Fruit fly (Drosophila melanogaster): ENCODE results near the gene CG42655.

CG42655 gene

DNA sequence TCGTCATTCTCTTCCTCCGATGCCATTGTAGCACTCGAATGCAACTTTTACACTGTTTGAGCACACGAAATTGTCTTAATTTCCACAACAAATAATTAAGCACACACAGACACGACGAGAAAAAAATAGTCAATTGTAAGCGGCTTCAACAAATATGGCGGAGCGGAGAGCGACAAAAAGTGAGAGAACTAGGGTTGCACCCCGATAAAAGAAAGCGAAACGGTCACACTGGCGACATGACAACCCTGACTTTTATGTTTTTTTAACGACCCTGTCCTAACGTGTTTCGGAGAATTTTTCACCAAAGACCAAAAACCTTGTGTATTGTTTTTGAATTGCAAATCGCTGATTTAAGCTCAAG, 43.5 kb downstream of the CG42655 start, which contains the start of the genes Mi-2 and Prp3 (continued):
- TF ChIP-seq zen2 (GFP tag; IDR thresholded peaks at IDR 0.05; ENCODE audit: partially characterized antibody) = no peak
- no peak for TF ChIP-seq CG8478 (optimal IDR thresholded peaks at IDR 0.05)
- TF ChIP-seq CG6689 (GFP tag; IDR thresholded peaks at IDR 0.05) = no peak
- TF ChIP-seq CG2120 (GFP tag; optimal IDR thresholded peaks at IDR 0.05) = no peak
- TF ChIP-seq Jarid2 (GFP tag; optimal IDR thresholded peaks at IDR 0.05) = no peak
- TF ChIP-seq CG7556 (GFP tag; optimal IDR thresholded peaks at IDR 0.05) = no peak
- TF ChIP-seq CG10959 (GFP tag; IDR thresholded peaks at IDR 0.05) = no peak
- TF ChIP-seq CHES-1-like (GFP tag; optimal IDR thresholded peaks at IDR 0.05) = peak; percentile 61
- peak; percentile 26 for TF ChIP-seq ERR (GFP tag; optimal IDR thresholded peaks at IDR 0.05)
- no peak for TF ChIP-seq prd (optimal IDR thresholded peaks at IDR 0.05)
- TF ChIP-seq prd (GFP tag; IDR thresholded peaks at IDR 0.05) = no peak
- peak; percentile 17 for TF ChIP-seq CG15601 (tag; optimal IDR thresholded peaks at IDR 0.05)
- no peak for TF ChIP-seq CG1529 (GFP tag; optimal IDR thresholded peaks at IDR 0.05)
- peak; percentile 40 for TF ChIP-seq caup (GFP tag; optimal IDR thresholded peaks at IDR 0.05; ENCODE audit: severe bottlenecking)
- no peak for TF ChIP-seq ato (GFP tag; IDR thresholded peaks at IDR 0.05; ENCODE audit: partially characterized antibody)
- peak; percentile 46 for TF ChIP-seq BEAF-32 (GFP tag; optimal IDR thresholded peaks at IDR 0.05)
- no peak for TF ChIP-seq crol (GFP tag; IDR thresholded peaks at IDR 0.05)
- TF ChIP-seq ro (GFP tag; IDR thresholded peaks at IDR 0.05) = no peak
- no peak for TF ChIP-seq fd3F (GFP tag; optimal IDR thresholded peaks at IDR 0.05)
- no peak for TF ChIP-seq aop (GFP tag; IDR thresholded peaks at IDR 0.05)
- no peak for TF ChIP-seq fu2 (GFP tag; optimal IDR thresholded peaks at IDR 0.05)
- no peak for TF ChIP-seq vfl (GFP tag; optimal IDR thresholded peaks at IDR 0.05)
- no peak for TF ChIP-seq Atf6 (GFP tag; IDR thresholded peaks at IDR 0.05)
- no peak for TF ChIP-seq CG30403 (GFP tag; optimal IDR thresholded peaks at IDR 0.05)
- TF ChIP-seq MTF-1 (GFP tag; optimal IDR thresholded peaks at IDR 0.05; ENCODE audit: borderline replicate concordance) = no peak
- TF ChIP-seq CG6272 (GFP tag; IDR thresholded peaks at IDR 0.05) = no peak
- TF ChIP-seq CG15479 (GFP tag; optimal IDR thresholded peaks at IDR 0.05) = no peak
- no peak for TF ChIP-seq ase (GFP tag; IDR thresholded peaks at IDR 0.05)
- TF ChIP-seq Awh (GFP tag; IDR thresholded peaks at IDR 0.05) = no peak
- no peak for TF ChIP-seq NK7.1 (GFP tag; optimal IDR thresholded peaks at IDR 0.05)
- TF ChIP-seq btn (GFP tag; optimal IDR thresholded peaks at IDR 0.05) = no peak
- TF ChIP-seq HLHmδ (GFP tag; optimal IDR thresholded peaks at IDR 0.05) = no peak
- TF ChIP-seq Rx (GFP tag; IDR thresholded peaks at IDR 0.05) = no peak
- TF ChIP-seq CG14050 (GFP tag; IDR thresholded peaks at IDR 0.05) = no peak
- TF ChIP-seq Drgx (GFP tag; IDR thresholded peaks at IDR 0.05) = no peak
- TF ChIP-seq CG12391 (tag; optimal IDR thresholded peaks at IDR 0.05) = peak; percentile 34
- peak; percentile 23; the same call in 1 of the 2 replicates for TF ChIP-seq slbo (GFP tag; IDR thresholded peaks at IDR 0.05)
- no peak for TF ChIP-seq CG14860 (GFP tag; IDR thresholded peaks at IDR 0.05; ENCODE audit: partially characterized antibody)
- no peak for TF ChIP-seq lmd (GFP tag; IDR thresholded peaks at IDR 0.05)
- TF ChIP-seq CG7786 (GFP tag; optimal IDR thresholded peaks at IDR 0.05) = no peak
- TF ChIP-seq zfh1 (GFP tag; IDR thresholded peaks at IDR 0.05) = peak; percentile 48; the same call in 1 of the 3 replicates
- no peak for TF ChIP-seq cas (GFP tag; IDR thresholded peaks at IDR 0.05)
- peak; percentile 20; the same call in 1 of the 2 replicates for TF ChIP-seq CG9932 (GFP tag; IDR thresholded peaks at IDR 0.05)
- TF ChIP-seq CG17186 (GFP tag; optimal IDR thresholded peaks at IDR 0.05) = peak; percentile 23
- TF ChIP-seq CG18764 (GFP tag; optimal IDR thresholded peaks at IDR 0.05) = no peak
- no peak for TF ChIP-seq CG6813 (GFP tag; optimal IDR thresholded peaks at IDR 0.05)
- no peak for TF ChIP-seq ranshi (GFP tag; IDR thresholded peaks at IDR 0.05)
- TF ChIP-seq D (optimal IDR thresholded peaks at IDR 0.05) = no peak
- TF ChIP-seq D (GFP tag; optimal IDR thresholded peaks at IDR 0.05) = no peak
- no peak for TF ChIP-seq CG7372 (GFP tag; IDR thresholded peaks at IDR 0.05)
- no peak for TF ChIP-seq CG11247 (GFP tag; IDR thresholded peaks at IDR 0.05)
- TF ChIP-seq CG6791 (GFP tag; IDR thresholded peaks at IDR 0.05; ENCODE audit: partially characterized antibody) = peak; percentile 54; the same call in 2 of the 3 replicates
- TF ChIP-seq sug (tag; optimal IDR thresholded peaks at IDR 0.05) = peak; percentile 40
